Worm (Caenorhabditis elegans) whole organism, L1 larva: ENCODE data around the gene K08A2.2.

Source experiments
- ceh-82 ChIP-seq, 3 experiments: fragments of 150-350 bp in 1 of 3; sonication (generic microtip) in 2 of 3; optimal IDR thresholded peaks; 2 replicates each; lab custom pipeline; 2014 to 2017; ENCODE audit warnings: missing biosample characterization in 3 of 3, missing genetic modification characterization in 3 of 3
- dpl-1 ChIP-seq, 3 experiments: fragments of 150-350 bp in 2 of 3; sonication (generic microtip) in 1 of 3; optimal IDR thresholded peaks; 2 replicates each; lab custom pipeline; 2014 to 2017; ENCODE audit warnings: missing biosample characterization in 3 of 3, missing genetic modification characterization in 3 of 3, missing genetic modification reagents in 3 of 3
- lin-15B ChIP-seq: fragments of 150-350 bp; sonication (generic microtip); optimal IDR thresholded peaks from 3 replicates; lab custom pipeline; 2014; ENCODE audit warnings: missing biosample characterization, missing genetic modification characterization
- lsy-2 ChIP-seq, 2 experiments: fragments of 150-350 bp; optimal IDR thresholded peaks; 2 replicates each; lab custom pipeline; 2014; ENCODE audit warnings: missing biosample characterization in 2 of 2, missing genetic modification characterization in 2 of 2
- nhr-20 ChIP-seq: sonication (generic microtip); optimal IDR thresholded peaks from 2 replicates; lab custom pipeline; 2016; ENCODE audit warnings: mild to moderate bottlenecking, missing genetic modification characterization, missing compliant biosample characterization
- nhr-237 ChIP-seq: fragments of 150-350 bp; optimal IDR thresholded peaks from 2 replicates; lab custom pipeline; 2014; ENCODE audit warnings: missing biosample characterization, missing genetic modification characterization
- nhr-76 ChIP-seq: sonication (generic microtip); optimal IDR thresholded peaks from 2 replicates; lab custom pipeline; 2017; ENCODE audit warnings: missing biosample characterization, missing genetic modification characterization
- nhr-85 ChIP-seq: sonication (generic microtip); peaks from one replicate; lab custom pipeline; 2016; ENCODE audit warnings: missing genetic modification characterization, inconsistent platforms, missing compliant biosample characterization

DNA sequence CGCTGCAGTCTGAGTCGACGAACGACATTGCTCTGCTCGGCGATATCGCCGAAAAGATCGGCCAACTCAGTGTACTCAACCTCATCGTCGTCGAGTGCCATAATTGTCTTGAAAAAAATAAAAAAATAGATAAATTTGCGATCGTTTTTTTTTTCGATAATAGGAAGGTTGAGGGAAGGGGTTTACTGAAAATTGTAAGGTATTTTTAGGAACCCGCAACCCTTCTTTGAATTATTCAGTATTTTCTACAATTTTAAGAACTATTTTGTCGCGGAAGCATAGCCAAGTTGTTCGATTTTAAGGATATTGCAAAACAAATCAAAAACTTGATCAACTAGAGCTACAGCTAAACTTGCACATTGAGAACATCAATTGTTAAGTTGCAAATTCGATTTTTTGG, 20.7 kb downstream of the K08A2.2 start, which contains the start of gene C41H7.9:
- no peak for TF ChIP-seq dpl-1 (GFP tag; optimal IDR thresholded peaks at IDR 0.05; lab: Kevin White, UChicago)
- no peak for TF ChIP-seq lsy-2 (tag; optimal IDR thresholded peaks at IDR 0.05; lab: Kevin White, UChicago)
- TF ChIP-seq nhr-237 (tag; lab: Kevin White, UChicago) = no peak
- no peak for TF ChIP-seq nhr-85 (tag; lab: Kevin White, UChicago)
- TF ChIP-seq lin-15B (tag; lab: Kevin White, UChicago) = no peak
- no peak for TF ChIP-seq nhr-76 (tag; lab: Kevin White, UChicago)
- no peak for TF ChIP-seq ceh-82 (tag; optimal IDR thresholded peaks at IDR 0.05; lab: Kevin White, UChicago)
- no peak for TF ChIP-seq nhr-20 (tag; lab: Kevin White, UChicago)
